Worm (Caenorhabditis elegans) whole organism, L4 larva: ENCODE data around the gene B0244.16.

Source experiments
- D1046.2 ChIP-seq: fragments of 200-800 bp; sonication (Bioruptor generic); IDR thresholded peaks from 2 replicates; pipeline ENCODE4 v1.3.6; 2022; ENCODE audit warnings: missing genetic modification characterization, missing compliant biosample characterization
- F10B5.3 ChIP-seq: sonication (generic microtip); optimal IDR thresholded peaks from 2 replicates; lab custom pipeline; 2016; ENCODE audit warnings: mild to moderate bottlenecking, missing genetic modification characterization, missing compliant biosample characterization
- F44E2.7 ChIP-seq: fragments of 200-800 bp; sonication (Bioruptor generic); IDR thresholded peaks from 2 replicates; pipeline ENCODE4 v2.1.2; 2022; ENCODE audit warnings: missing genetic modification characterization, missing compliant biosample characterization
- F49E8.2 ChIP-seq: sonication (generic microtip); optimal IDR thresholded peaks from 2 replicates; lab custom pipeline; 2016; ENCODE audit warnings: missing compliant biosample characterization, mild to moderate bottlenecking, missing genetic modification characterization, borderline replicate concordance
- T26A8.4 ChIP-seq: fragments of 200-800 bp; sonication (Bioruptor generic); IDR thresholded peaks from 2 replicates; pipeline ENCODE4 v1.3.6; 2022; ENCODE audit warnings: missing genetic modification characterization, missing compliant biosample characterization
- Y75B8A.6 ChIP-seq: fragments of 200-800 bp; sonication (Bioruptor generic); IDR thresholded peaks from 2 replicates; pipeline ENCODE4 v1.3.6; 2022; ENCODE audit warnings: missing genetic modification reagents, missing genetic modification characterization, missing compliant biosample characterization
- ZK337.2 ChIP-seq: fragments of 200-800 bp; sonication (Bioruptor generic); IDR thresholded peaks from 2 replicates; pipeline ENCODE4 v1.3.6; 2022; ENCODE audit warnings: missing genetic modification reagents, missing genetic modification characterization, missing compliant biosample characterization
- ceh-44 ChIP-seq: fragments of 200-800 bp; sonication (Bioruptor generic); IDR thresholded peaks from 2 replicates; pipeline ENCODE4 v1.3.6; 2022; ENCODE audit warnings: missing genetic modification reagents, missing genetic modification characterization, missing compliant biosample characterization
- ceh-62 ChIP-seq: sonication (generic microtip); optimal IDR thresholded peaks from 2 replicates; lab custom pipeline; 2017; ENCODE audit warnings: missing biosample characterization, missing genetic modification characterization
- cey-2 ChIP-seq: sonication (generic microtip); optimal IDR thresholded peaks from 3 replicates; lab custom pipeline; 2017; ENCODE audit warnings: missing genetic modification characterization, mild to moderate bottlenecking, missing compliant biosample characterization, antibody characterized with exemption, borderline replicate concordance; ENCODE audit not compliant: insufficient read depth
- daf-12 ChIP-seq: fragments of 150-350 bp; optimal IDR thresholded peaks from 2 replicates; lab custom pipeline; 2014; ENCODE audit warnings: missing biosample characterization, missing genetic modification reagents, missing genetic modification characterization
- daf-16 ChIP-seq, 3 experiments: sonication (generic microtip); optimal IDR thresholded peaks; 2 replicates each; lab custom pipeline; 2016 to 2017; ENCODE audit warnings: missing genetic modification characterization in 3 of 3, missing genetic modification reagents in 3 of 3, mild to moderate bottlenecking in 2 of 3, missing compliant biosample characterization in 2 of 3, missing biosample characterization in 1 of 3, moderate library complexity in 1 of 3
- daf-8 ChIP-seq: fragments of 200-800 bp; sonication (Bioruptor generic); IDR thresholded peaks from 2 replicates; pipeline ENCODE4 v1.3.6; 2022; ENCODE audit warnings: missing genetic modification characterization, missing compliant biosample characterization
- dmd-8 ChIP-seq: fragments of 200-800 bp; sonication (Bioruptor generic); IDR thresholded peaks from 2 replicates; pipeline ENCODE4 v1.3.6; 2022; ENCODE audit warnings: missing genetic modification characterization, missing compliant biosample characterization
- dpl-1 ChIP-seq: fragments of 150-350 bp; optimal IDR thresholded peaks from 2 replicates; lab custom pipeline; 2014; ENCODE audit warnings: missing biosample characterization, missing genetic modification reagents, missing genetic modification characterization
- dve-1 ChIP-seq: sonication (generic microtip); optimal IDR thresholded peaks from 2 replicates; lab custom pipeline; 2017; ENCODE audit warnings: antibody characterized with exemption, mild to moderate bottlenecking, missing genetic modification characterization, missing compliant biosample characterization; ENCODE audit not compliant: insufficient read depth
- egl-27 ChIP-seq: sonication (generic microtip); optimal IDR thresholded peaks from 3 replicates; lab custom pipeline; 2017; ENCODE audit warnings: missing biosample characterization, missing genetic modification reagents, missing genetic modification characterization
- gei-8 ChIP-seq: fragments of 200-800 bp; sonication (Bioruptor generic); optimal IDR thresholded peaks from 2 replicates; lab custom pipeline; 2018; ENCODE audit warnings: mild to moderate bottlenecking, missing genetic modification characterization, missing compliant biosample characterization
- hlh-30 ChIP-seq: sonication (generic microtip); optimal IDR thresholded peaks from 2 replicates; lab custom pipeline; 2017; ENCODE audit warnings: antibody characterized with exemption, mild to moderate bottlenecking, missing genetic modification characterization, missing compliant biosample characterization; ENCODE audit not compliant: insufficient read depth
- lim-7 ChIP-seq: fragments of 200-800 bp; sonication (Bioruptor generic); IDR thresholded peaks from 2 replicates; pipeline ENCODE4 v1.3.6; 2022; ENCODE audit warnings: missing genetic modification characterization, missing compliant biosample characterization
- lin-1 ChIP-seq: fragments of 200-800 bp; sonication (Bioruptor generic); IDR thresholded peaks from 2 replicates; pipeline ENCODE4 v1.3.6; 2022; ENCODE audit warnings: missing genetic modification reagents, missing genetic modification characterization, missing compliant biosample characterization
- lin-38 ChIP-seq: fragments of 200-800 bp; sonication (Bioruptor generic); IDR thresholded peaks from 2 replicates; pipeline ENCODE4 v1.3.6; 2022; ENCODE audit warnings: missing genetic modification reagents, missing genetic modification characterization, missing compliant biosample characterization
- lin-39 ChIP-seq: fragments of 150-350 bp; optimal IDR thresholded peaks from 2 replicates; lab custom pipeline; 2014; ENCODE audit warnings: missing biosample characterization, missing genetic modification reagents, missing genetic modification characterization
- madf-5 ChIP-seq, 2 experiments: fragments of 200-800 bp; sonication (Bioruptor generic); IDR thresholded peaks; 2 replicates each; pipeline ENCODE4 v1.3.6; 2022; ENCODE audit warnings: missing compliant biosample characterization in 2 of 2, missing genetic modification characterization in 2 of 2
- mdt-29 ChIP-seq: fragments of 200-800 bp; sonication (Bioruptor generic); IDR thresholded peaks from 2 replicates; pipeline ENCODE4 v1.3.6; 2022; ENCODE audit warnings: missing genetic modification reagents, missing genetic modification characterization, missing compliant biosample characterization
- mes-2 ChIP-seq: sonication (generic microtip); optimal IDR thresholded peaks from 2 replicates; lab custom pipeline; 2016; ENCODE audit warnings: missing genotype, mild to moderate bottlenecking, missing genetic modification characterization, missing compliant biosample characterization; ENCODE audit not compliant: poor library complexity, severe bottlenecking
- nhr-237 ChIP-seq: sonication (generic microtip); optimal IDR thresholded peaks from 2 replicates; lab custom pipeline; 2017; ENCODE audit warnings: missing biosample characterization, missing genetic modification characterization
- nhr-6 ChIP-seq: fragments of 150-350 bp; optimal IDR thresholded peaks from 2 replicates; lab custom pipeline; 2014; ENCODE audit warnings: missing biosample characterization, missing genetic modification characterization
- nhr-76 ChIP-seq: fragments of 150-350 bp; optimal IDR thresholded peaks from 2 replicates; lab custom pipeline; 2014; ENCODE audit warnings: missing biosample characterization, missing genetic modification characterization
- nhr-77 ChIP-seq: fragments of 150-350 bp; optimal IDR thresholded peaks from 2 replicates; lab custom pipeline; 2014; ENCODE audit warnings: missing biosample characterization, missing genetic modification characterization
- pha-4 ChIP-seq, 2 experiments: fragments of 150-350 bp in 1 of 2; fragments of 200-800 bp in 1 of 2; sonication (Bioruptor generic) in 1 of 2; IDR thresholded peaks in 1 of 2; optimal IDR thresholded peaks in 1 of 2; 2 replicates each; pipeline versions ENCODE4 v1.3.6 to Lab custom; 2014 to 2022; ENCODE audit warnings: missing genetic modification characterization in 2 of 2, missing genetic modification reagents in 2 of 2, missing biosample characterization in 1 of 2, missing compliant biosample characterization in 1 of 2
- rbr-2 ChIP-seq: sonication (generic microtip); optimal IDR thresholded peaks from 2 replicates; lab custom pipeline; 2016; ENCODE audit warnings: missing genotype, missing genetic modification characterization, missing compliant biosample characterization
- sdz-12 ChIP-seq: fragments of 200-800 bp; sonication (Bioruptor generic); optimal IDR thresholded peaks from 2 replicates; lab custom pipeline; 2018; ENCODE audit warnings: mild to moderate bottlenecking, missing genetic modification characterization, missing compliant biosample characterization
- tra-1 ChIP-seq: fragments of 200-800 bp; sonication (Bioruptor generic); IDR thresholded peaks from 2 replicates; pipeline ENCODE4 v1.3.6; 2022; ENCODE audit warnings: missing genetic modification reagents, missing genetic modification characterization, missing compliant biosample characterization
- unc-62 ChIP-seq, 3 experiments: fragments of 150-350 bp in 1 of 3; sonication (generic microtip); optimal IDR thresholded peaks in 2 of 3; peaks in 1 of 3; 1 replicate in 1 of 3; 2 replicates in 2 of 3; lab custom pipeline; 2014 to 2017; ENCODE audit warnings: missing biosample characterization in 3 of 3, missing genetic modification characterization in 3 of 3, missing genetic modification reagents in 3 of 3, missing genotype in 1 of 3
- zag-1 ChIP-seq: fragments of 150-350 bp; optimal IDR thresholded peaks from 2 replicates; lab custom pipeline; 2014; ENCODE audit warnings: missing biosample characterization, missing genetic modification characterization
- zip-2 ChIP-seq: fragments of 150-350 bp; optimal IDR thresholded peaks from 2 replicates; lab custom pipeline; 2014; ENCODE audit warnings: missing biosample characterization, missing genetic modification characterization
- ztf-11 ChIP-seq: fragments of 150-350 bp; optimal IDR thresholded peaks from 2 replicates; lab custom pipeline; 2014; ENCODE audit warnings: missing biosample characterization, missing genetic modification characterization

Gene B0244.16

ce11 chrIII:5740666-5741065, at the start of gene B0244.16:
B0244.16 (plus strand) TSS chrIII:5740966.
- no peak for TF ChIP-seq pha-4 (GFP tag; IDR thresholded peaks at IDR 0.05; lab: Robert Waterston, UW)
- no peak for TF ChIP-seq pha-4 (tag; optimal IDR thresholded peaks at IDR 0.05; lab: Kevin White, UChicago)
- no peak for TF ChIP-seq tra-1 (GFP tag; lab: Robert Waterston, UW)
- TF ChIP-seq zip-2 (tag; lab: Kevin White, UChicago): no peak
- TF ChIP-seq daf-8: no peak
- TF ChIP-seq gei-8 (GFP tag; lab: Kevin White, UChicago): no peak
- no peak for TF ChIP-seq ceh-62
- TF ChIP-seq mdt-29 (GFP tag; lab: Robert Waterston, UW): no peak
- no peak for TF ChIP-seq ztf-11
- no peak for TF ChIP-seq ZK337.2
- TF ChIP-seq lin-1 (GFP tag; lab: Robert Waterston, UW): no peak
- no peak for TF ChIP-seq egl-27
- TF ChIP-seq lim-7 (GFP tag; lab: Robert Waterston, UW): no peak
- no peak for TF ChIP-seq lin-39 (tag; lab: Kevin White, UChicago)
- no peak for TF ChIP-seq nhr-76 (tag; lab: Kevin White, UChicago)
- TF ChIP-seq rbr-2 (tag; lab: Kevin White, UChicago): no peak
- no peak for TF ChIP-seq zag-1 (tag; lab: Kevin White, UChicago)
- TF ChIP-seq F49E8.2 (tag; lab: Kevin White, UChicago): no peak
- no peak for TF ChIP-seq madf-5 (GFP tag; IDR thresholded peaks at IDR 0.05; lab: Robert Waterston, UW)
- TF ChIP-seq nhr-237 (tag; lab: Kevin White, UChicago): no peak

- TF ChIP-seq unc-62 (GFP tag; optimal IDR thresholded peaks at IDR 0.05 in 1 of 2; lab: Kevin White, UChicago) (peak in 1 of 2 experiments; percentile 92), unc-62 (tag; optimal IDR thresholded peaks at IDR 0.05; lab: Kevin White, UChicago) (no peak), nhr-6 (tag; lab: Kevin White, UChicago) (no peak), F44E2.7 (GFP tag; lab: Robert Waterston, UW) (0 out of 2 replicates have a peak, but pooled peaks have one; percentile 21)
Measured at ce11 chrIII:5691826-5692225, 48.9 kb upstream of the B0244.16 start.

DNA sequence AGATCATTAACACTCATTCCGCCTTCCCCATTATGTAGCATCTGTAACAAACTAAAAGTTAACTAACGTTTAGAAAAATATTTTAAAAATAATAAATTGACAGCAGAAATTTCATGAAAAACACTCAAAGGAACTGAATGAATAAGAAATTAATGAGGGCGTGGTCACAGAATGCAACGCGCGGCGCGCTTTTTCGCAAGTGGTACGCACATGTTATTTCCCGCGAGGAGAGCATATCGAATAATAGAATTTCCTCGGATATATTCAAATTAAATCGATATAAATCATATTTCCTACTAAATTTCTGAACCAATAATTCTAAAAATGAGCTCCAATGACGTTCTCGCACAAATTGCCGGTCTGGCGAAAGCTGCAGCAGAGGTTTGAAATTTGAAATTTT, 48.1 kb upstream of the B0244.16 start, which contains the start of the genes abi-1 and arle-14:
Gene abi-1 (minus strand): TSS at position 51 of the 400 bp plus-strand sequence.
Gene arle-14 (plus strand): TSS at position 217 of the 400 bp plus-strand sequence.
- TF ChIP-seq dve-1 (no peak), mes-2 (tag; lab: Kevin White, UChicago) (peak; percentile 71), hlh-30 (tag; lab: Kevin White, UChicago) (peak; percentile 17), nhr-77 (tag; lab: Kevin White, UChicago) (no peak), nhr-6 (tag; lab: Kevin White, UChicago) (peak; percentile 12), Y75B8A.6 (no peak), daf-16 (GFP tag; optimal IDR thresholded peaks at IDR 0.05; lab: Kevin White, UChicago) (no peak), daf-16 (tag; optimal IDR thresholded peaks at IDR 0.05; lab: Kevin White, UChicago) (peak; percentile 12), lin-38 (GFP tag; lab: Robert Waterston, UW) (0 out of 2 replicates have a peak, but pooled peaks have one; percentile 25), T26A8.4 (GFP tag; lab: Robert Waterston, UW) (no peak), lim-7 (GFP tag; lab: Robert Waterston, UW) (no peak), F10B5.3 (no peak), zip-2 (tag; lab: Kevin White, UChicago) (no peak), sdz-12 (no peak), dpl-1 (GFP tag; lab: Kevin White, UChicago) (peak; percentile 9), D1046.2 (GFP tag; lab: Robert Waterston, UW) (no peak), ztf-11 (no peak), zag-1 (tag; lab: Kevin White, UChicago) (no peak), daf-12 (no peak), rbr-2 (tag; lab: Kevin White, UChicago) (peak; percentile 13), cey-2 (no peak), ceh-44 (GFP tag; lab: Robert Waterston, UW) (no peak), lin-39 (tag; lab: Kevin White, UChicago) (no peak), dmd-8 (GFP tag; lab: Robert Waterston, UW) (no peak)
- TF ChIP-seq, all 104 proteins: peak for 7
